Fruit fly (Drosophila melanogaster) whole organism, adult: ENCODE data around the gene nero.
A peak's percentile ranks its signal among the peaks of the same experiment; 100 is the strongest.

ENCODE experiments used
- CG14711 ChIP-seq: fragments of 200-800 bp; sonication (Bioruptor generic); optimal IDR thresholded peaks from 2 replicates; lab custom pipeline; 2018; ENCODE audit warnings: missing biosample characterization, mild to moderate bottlenecking, missing genetic modification characterization, moderate library complexity
- CG1620 ChIP-seq: fragments of 200-800 bp; sonication (Bioruptor generic); optimal IDR thresholded peaks from 2 replicates; lab custom pipeline; 2016; ENCODE audit warnings: missing biosample characterization, missing genetic modification characterization
- CG33017 ChIP-seq: fragments of 200-800 bp; sonication (Bioruptor generic); optimal IDR thresholded peaks from 2 replicates; lab custom pipeline; 2018; ENCODE audit warnings: missing biosample characterization, mild to moderate bottlenecking, missing genetic modification characterization, moderate library complexity
- CG5204 ChIP-seq: fragments of 200-800 bp; sonication (Bioruptor generic); optimal IDR thresholded peaks from 2 replicates; lab custom pipeline; 2016; ENCODE audit warnings: missing biosample characterization, missing genetic modification characterization
- CG7045 ChIP-seq: fragments of 200-800 bp; sonication (Bioruptor generic); optimal IDR thresholded peaks from 2 replicates; lab custom pipeline; 2017; ENCODE audit warnings: missing biosample characterization, mild to moderate bottlenecking, missing genetic modification characterization
- CG7101 ChIP-seq: fragments of 200-800 bp; sonication (Bioruptor generic); optimal IDR thresholded peaks from 2 replicates; lab custom pipeline; 2018; ENCODE audit warnings: missing biosample characterization, mild to moderate bottlenecking, missing genetic modification characterization, moderate library complexity
- Crg-1 ChIP-seq: fragments of 200-800 bp; sonication (Bioruptor generic); optimal IDR thresholded peaks from 2 replicates; lab custom pipeline; 2016; ENCODE audit warnings: missing biosample characterization, missing genetic modification characterization
- Hr96 ChIP-seq: fragments of 200-800 bp; sonication (Bioruptor generic); optimal IDR thresholded peaks from 2 replicates; lab custom pipeline; 2016; ENCODE audit warnings: missing biosample characterization, missing genetic modification characterization
- bab1 ChIP-seq: fragments of 200-800 bp; sonication (Bioruptor generic); optimal IDR thresholded peaks from 3 replicates; lab custom pipeline; 2019; ENCODE audit warnings: missing biosample characterization, mild to moderate bottlenecking, missing genetic modification characterization, moderate library complexity
- cic ChIP-seq: fragments of 200-800 bp; sonication (Bioruptor generic); optimal IDR thresholded peaks from 2 replicates; lab custom pipeline; 2017; ENCODE audit warnings: missing biosample characterization, mild to moderate bottlenecking, missing genetic modification characterization, moderate library complexity
- cnc ChIP-seq, 2 experiments: fragments of >200 bp; optimal IDR thresholded peaks; 2 replicates each; lab custom pipeline; 2017
- kay ChIP-seq: fragments of 200-800 bp; sonication (Bioruptor generic); peaks from one replicate; lab custom pipeline; 2016; ENCODE audit warnings: missing biosample characterization, missing genetic modification characterization, borderline replicate concordance
- pad ChIP-seq: fragments of 200-800 bp; sonication (Bioruptor generic); optimal IDR thresholded peaks from 3 replicates; lab custom pipeline; 2017; ENCODE audit warnings: missing biosample characterization, missing genetic modification characterization, mild to moderate bottlenecking, moderate library complexity, missing genetic modification reagents
- toe ChIP-seq: fragments of 200-800 bp; sonication (Bioruptor generic); optimal IDR thresholded peaks from 2 replicates; lab custom pipeline; 2016; ENCODE audit warnings: missing biosample characterization, missing genetic modification characterization

DNA sequence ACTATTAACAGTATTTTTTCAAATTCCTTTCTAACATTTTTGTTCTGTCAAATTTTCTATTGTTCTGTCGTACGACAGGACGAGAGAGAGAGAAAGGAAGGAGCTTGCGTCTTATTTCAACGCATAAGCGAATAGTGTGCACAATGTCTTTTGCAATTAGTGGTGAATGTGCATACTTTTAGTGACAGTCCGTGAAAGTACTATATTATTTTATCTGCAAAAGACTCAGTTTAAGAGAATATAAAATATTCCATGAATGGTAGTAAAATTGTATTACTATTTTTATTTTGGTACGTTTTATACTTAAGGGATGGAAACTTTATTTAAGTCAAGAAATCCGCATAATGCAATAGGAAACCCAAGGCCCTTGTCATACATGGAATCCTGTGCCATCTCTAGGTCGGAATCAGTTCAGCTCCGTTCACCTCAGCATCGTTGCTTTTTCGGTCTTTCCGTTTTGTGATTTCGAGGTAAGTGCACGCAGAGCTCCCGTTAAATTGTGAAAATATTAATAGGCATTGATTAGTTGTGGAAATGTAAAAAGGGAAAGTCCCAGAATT lies 9.2 kb downstream of the nero start, which contains the start of gene eEF1alpha2:
- TF ChIP-seq toe (peak; percentile 44), CG7045 (GFP tag; lab: Kevin White, UChicago) (no peak), bab1 (GFP tag; lab: Kevin White, UChicago) (no peak), kay (GFP tag; lab: Kevin White, UChicago) (peak; percentile 61), CG7101 (tag; lab: Kevin White, UChicago) (no peak), CG1620 (no peak), cic (no peak), cnc (optimal IDR thresholded peaks at IDR 0.05; lab: Kevin White, UChicago) (no peak), CG33017 (tag; lab: Kevin White, UChicago) (no peak), CG14711 (tag; lab: Kevin White, UChicago) (no peak), CG5204 (no peak), Hr96 (no peak), Crg-1 (GFP tag; lab: Kevin White, UChicago) (no peak), pad (GFP tag; lab: Kevin White, UChicago) (no peak)
